Fruit fly (Drosophila melanogaster) whole organism, pupa: ENCODE measurements around the gene Cyp4ac3.

ENCODE experiments used
- CG10348 ChIP-seq: fragments of 200-800 bp; sonication (Bioruptor generic); IDR thresholded peaks from 2 replicates; pipeline ENCODE4 v1.3.6; 2022; ENCODE audit warnings: missing biosample characterization, missing genetic modification characterization
- CG12605 ChIP-seq: fragments of 200-800 bp; sonication (Bioruptor generic); IDR thresholded peaks from 2 replicates; pipeline ENCODE4 v1.3.6; 2022; ENCODE audit warnings: missing biosample characterization, missing genetic modification characterization
- CG14655 ChIP-seq: fragments of 200-800 bp; sonication (Bioruptor generic); optimal IDR thresholded peaks from 3 replicates; lab custom pipeline; 2017; ENCODE audit warnings: mild to moderate bottlenecking, missing biosample characterization, missing genetic modification reagents, missing genetic modification characterization
- CG17806 ChIP-seq: fragments of 200-800 bp; sonication (Bioruptor generic); optimal IDR thresholded peaks from 2 replicates; lab custom pipeline; 2018; ENCODE audit warnings: missing biosample characterization, mild to moderate bottlenecking, missing genetic modification characterization, moderate library complexity
- CG34367 ChIP-seq: fragments of 200-800 bp; sonication (Bioruptor generic); optimal IDR thresholded peaks from 2 replicates; lab custom pipeline; 2018; ENCODE audit warnings: missing biosample characterization, mild to moderate bottlenecking, missing genetic modification characterization
- CG8301 ChIP-seq: fragments of 200-800 bp; sonication (Bioruptor generic); optimal IDR thresholded peaks from 2 replicates; lab custom pipeline; 2018; ENCODE audit warnings: missing biosample characterization, mild to moderate bottlenecking, missing genetic modification characterization
- CG9948 ChIP-seq: fragments of 200-800 bp; sonication (Bioruptor generic); optimal IDR thresholded peaks from 2 replicates; lab custom pipeline; 2018; ENCODE audit warnings: missing biosample characterization, mild to moderate bottlenecking, missing genetic modification characterization, moderate library complexity
- D1 ChIP-seq: fragments of 200-800 bp; sonication (Bioruptor generic); optimal IDR thresholded peaks from 2 replicates; lab custom pipeline; 2018; ENCODE audit warnings: missing biosample characterization, mild to moderate bottlenecking, missing genetic modification characterization, moderate library complexity
- Ets98B ChIP-seq: fragments of 200-800 bp; sonication (Bioruptor generic); IDR thresholded peaks from 2 replicates; pipeline ENCODE4 v1.3.6; 2022; ENCODE audit warnings: missing biosample characterization, missing genetic modification characterization
- Snoo ChIP-seq: fragments of 200-800 bp; sonication (Bioruptor generic); optimal IDR thresholded peaks from 3 replicates; lab custom pipeline; 2017; ENCODE audit warnings: missing biosample characterization, mild to moderate bottlenecking, missing genetic modification characterization, inconsistent platforms
- fd96Ca ChIP-seq: fragments of 200-800 bp; sonication (Bioruptor generic); IDR thresholded peaks from 3 replicates; pipeline ENCODE4 v1.3.6; 2022; ENCODE audit warnings: missing biosample characterization, missing genetic modification characterization
- gl ChIP-seq: fragments of 200-800 bp; sonication (Bioruptor generic); optimal IDR thresholded peaks from 2 replicates; lab custom pipeline; 2018; ENCODE audit warnings: missing biosample characterization, mild to moderate bottlenecking, missing genetic modification characterization

dm6 chr2L:5292643-5292963, 24.3 kb downstream of the Cyp4ac3 start:
- TF ChIP-seq CG8301 (tag; lab: Kevin White, UChicago) (peak; percentile 80), gl (tag; lab: Kevin White, UChicago) (peak; percentile 89), CG9948 (tag; lab: Kevin White, UChicago) (peak; percentile 98), fd96Ca (GFP tag; lab: Robert Waterston, UW) (peak; percentile 73; the same call in 2 of the 3 replicates), CG34367 (tag; lab: Kevin White, UChicago) (peak; percentile 96), Ets98B (peak; percentile 69), CG10348 (0 out of 2 replicates have a peak, but pooled peaks have one; percentile 23), CG14655 (GFP tag; lab: Kevin White, UChicago) (peak; percentile 84), CG12605 (GFP tag; lab: Robert Waterston, UW) (peak; percentile 78), CG17806 (tag; lab: Kevin White, UChicago) (peak; percentile 98), Snoo (tag; lab: Kevin White, UChicago) (peak; percentile 87), D1 (tag; lab: Kevin White, UChicago) (peak; percentile 92)
